Worm (Caenorhabditis elegans) whole organism, L2 larva: ENCODE results near the gene div-1.
"Not testable (repeated sequence)": the region's sequence is repeated elsewhere in the genome, so short reads cannot be mapped to it uniquely, and the experiment has no call there.

Experiments
- ama-1 ChIP-seq: fragments of 150-350 bp; optimal IDR thresholded peaks from 2 replicates; lab custom pipeline; 2018; ENCODE audit warnings: inconsistent platforms
- crh-2 ChIP-seq: sonication (generic microtip); optimal IDR thresholded peaks from 2 replicates; lab custom pipeline; 2017; ENCODE audit warnings: missing biosample characterization, missing genetic modification characterization
- dmd-4 ChIP-seq: sonication (generic microtip); optimal IDR thresholded peaks from 2 replicates; lab custom pipeline; 2017; ENCODE audit warnings: missing biosample characterization, missing genetic modification characterization
- lsy-2 ChIP-seq, 2 experiments: fragments of 150-350 bp in 1 of 2; sonication (generic microtip) in 1 of 2; optimal IDR thresholded peaks; 2 replicates each; lab custom pipeline; 2014 to 2017; ENCODE audit warnings: missing biosample characterization in 2 of 2, missing genetic modification characterization in 2 of 2
- nhr-25 ChIP-seq: fragments of 150-350 bp; sonication (generic microtip); optimal IDR thresholded peaks from 3 replicates; lab custom pipeline; 2014; ENCODE audit warnings: missing biosample characterization, missing genetic modification characterization
- snpc-4 ChIP-seq: fragments of 150-350 bp; optimal IDR thresholded peaks from 2 replicates; lab custom pipeline; 2014; ENCODE audit warnings: missing biosample characterization, missing genetic modification characterization
- unc-55 ChIP-seq: fragments of 150-350 bp; sonication (generic microtip); optimal IDR thresholded peaks from 3 replicates; lab custom pipeline; 2014; ENCODE audit warnings: missing biosample characterization, missing genetic modification reagents, missing genetic modification characterization
- ztf-4 ChIP-seq: fragments of 150-350 bp; optimal IDR thresholded peaks from 2 replicates; lab custom pipeline; 2014; ENCODE audit warnings: missing biosample characterization, missing genetic modification characterization

ce11 chrIII:10266824-10267223 is 18.5 kb upstream of the div-1 start, which contains the start of gene inpp-4B:
- TF ChIP-seq ama-1 (lab: Kevin White, UChicago); dmd-4; crh-2 (tag; lab: Kevin White, UChicago); unc-55 (GFP tag; lab: Kevin White, UChicago); lsy-2 (tag; optimal IDR thresholded peaks at IDR 0.05; lab: Kevin White, UChicago); nhr-25 (tag; lab: Kevin White, UChicago); snpc-4 (tag; lab: Kevin White, UChicago); ztf-4 (tag; lab: Kevin White, UChicago): not testable (repeated sequence)
